Fruit fly (Drosophila melanogaster) whole organism, embryonic: ENCODE results near the gene Pits.

Source experiments
- B-H2 ChIP-seq: fragments of 200-800 bp; sonication (Bioruptor generic); optimal IDR thresholded peaks from 2 replicates; lab custom pipeline; 2018; ENCODE audit warnings: missing biosample characterization, mild to moderate bottlenecking, missing genetic modification characterization
- CG10321 ChIP-seq: fragments of 200-800 bp; sonication (Bioruptor generic); IDR thresholded peaks from 2 replicates; pipeline ENCODE4 v1.3.6; 2022; ENCODE audit warnings: missing biosample characterization, missing genetic modification characterization
- CG11504 ChIP-seq: fragments of 200-800 bp; sonication (Bioruptor generic); optimal IDR thresholded peaks from 3 replicates; lab custom pipeline; 2019; ENCODE audit warnings: missing biosample characterization, mild to moderate bottlenecking, missing genetic modification characterization, moderate library complexity
- CG14710 ChIP-seq: fragments of 200-800 bp; sonication (Bioruptor generic); optimal IDR thresholded peaks from 3 replicates; lab custom pipeline; 2019; ENCODE audit warnings: missing biosample characterization, mild to moderate bottlenecking, missing genetic modification characterization, moderate library complexity
- CG1529 ChIP-seq: fragments of 200-800 bp; sonication (Bioruptor generic); optimal IDR thresholded peaks from 3 replicates; lab custom pipeline; 2018; ENCODE audit warnings: missing biosample characterization, missing genetic modification characterization
- CG17328 ChIP-seq: fragments of 200-800 bp; sonication (Bioruptor generic); IDR thresholded peaks from 2 replicates; pipeline ENCODE4 v1.3.6; 2022; ENCODE audit warnings: missing biosample characterization, missing genetic modification characterization
- CG17802 ChIP-seq: fragments of 200-800 bp; sonication (Bioruptor generic); optimal IDR thresholded peaks from 2 replicates; lab custom pipeline; 2018; ENCODE audit warnings: missing biosample characterization, mild to moderate bottlenecking, missing genetic modification characterization, moderate library complexity
- CG17829 ChIP-seq: fragments of 200-800 bp; optimal IDR thresholded peaks from 2 replicates; lab custom pipeline; 2019; ENCODE audit warnings: missing biosample characterization, mild to moderate bottlenecking, missing genetic modification characterization, moderate library complexity
- CG1832 ChIP-seq: fragments of 200-800 bp; sonication (Bioruptor generic); optimal IDR thresholded peaks from 2 replicates; lab custom pipeline; 2017; ENCODE audit warnings: missing biosample characterization, mild to moderate bottlenecking, missing genetic modification characterization, inconsistent platforms
- CG2889 ChIP-seq: fragments of 200-800 bp; sonication (Bioruptor generic); IDR thresholded peaks from 3 replicates; pipeline ENCODE4 v1.3.6; 2022; ENCODE audit warnings: missing biosample characterization, missing genetic modification characterization
- CG31365 ChIP-seq: fragments of 200-800 bp; sonication (Bioruptor generic); optimal IDR thresholded peaks from 2 replicates; lab custom pipeline; 2018; ENCODE audit warnings: missing biosample characterization, mild to moderate bottlenecking, missing genetic modification characterization
- CG4730 ChIP-seq: fragments of 200-800 bp; sonication (Bioruptor generic); IDR thresholded peaks from 2 replicates; pipeline ENCODE4 v1.3.6; 2022; ENCODE audit warnings: missing biosample characterization, missing genetic modification characterization
- CG6175 ChIP-seq: fragments of 200-800 bp; sonication (Bioruptor generic); IDR thresholded peaks from 3 replicates; pipeline ENCODE4 v1.3.6; 2022; ENCODE audit warnings: missing biosample characterization, missing genetic modification characterization
- CG8290 ChIP-seq, 3 experiments: fragments of 200-800 bp; sonication (Bioruptor generic); optimal IDR thresholded peaks; 2 replicates each; lab custom pipeline; 2016 to 2019; ENCODE audit warnings: missing biosample characterization in 3 of 3, missing genetic modification characterization in 3 of 3, mild to moderate bottlenecking in 2 of 3, moderate library complexity in 1 of 3
- Dbx ChIP-seq: fragments of 200-800 bp; sonication (Bioruptor generic); IDR thresholded peaks from 3 replicates; pipeline ENCODE4 v1.3.6; 2022; ENCODE audit warnings: missing biosample characterization, missing genetic modification characterization
- Ets97D ChIP-seq: fragments of 200-800 bp; sonication (Bioruptor generic); optimal IDR thresholded peaks from 3 replicates; lab custom pipeline; 2016; ENCODE audit warnings: missing biosample characterization, missing genetic modification characterization
- Jarid2 ChIP-seq: fragments of 200-800 bp; sonication (Bioruptor generic); optimal IDR thresholded peaks from 3 replicates; lab custom pipeline; 2017; ENCODE audit warnings: mild to moderate bottlenecking, missing biosample characterization, missing genetic modification reagents, missing genetic modification characterization
- Med ChIP-seq: fragments of 200-800 bp; sonication (Bioruptor generic); peaks from one replicate; lab custom pipeline; 2016; ENCODE audit warnings: missing biosample characterization, missing genetic modification characterization, mild to moderate bottlenecking, inconsistent platforms, moderate library complexity
- NC2α ChIP-seq: fragments of 200-800 bp; sonication (Bioruptor generic); optimal IDR thresholded peaks from 2 replicates; lab custom pipeline; 2016; ENCODE audit warnings: missing biosample characterization, missing genetic modification characterization
- Nf-YA ChIP-seq: fragments of 200-800 bp; sonication (Bioruptor generic); IDR thresholded peaks from 2 replicates; pipeline ENCODE4 v1.3.6; 2022; ENCODE audit warnings: missing biosample characterization, missing genetic modification characterization
- Nf-YB ChIP-seq: fragments of 200-800 bp; sonication (Bioruptor generic); optimal IDR thresholded peaks from 3 replicates; lab custom pipeline; 2019; ENCODE audit warnings: missing biosample characterization, mild to moderate bottlenecking, missing genetic modification characterization, moderate library complexity
- Nf-YC ChIP-seq: fragments of 200-800 bp; optimal IDR thresholded peaks from 3 replicates; lab custom pipeline; 2019; ENCODE audit warnings: missing biosample characterization, mild to moderate bottlenecking, missing genetic modification characterization, moderate library complexity
- Scr ChIP-seq: fragments of 200-800 bp; sonication (Bioruptor generic); IDR thresholded peaks from 2 replicates; pipeline ENCODE4 v1.3.6; 2022; ENCODE audit warnings: missing biosample characterization, missing genetic modification characterization; ENCODE audit not compliant: partially characterized antibody
- al ChIP-seq: fragments of 200-800 bp; sonication (Bioruptor generic); IDR thresholded peaks from 2 replicates; pipeline ENCODE4 v1.3.6; 2022; ENCODE audit warnings: missing biosample characterization, missing genetic modification characterization
- bsh ChIP-seq, 2 experiments: fragments of 200-800 bp; sonication (Bioruptor generic); optimal IDR thresholded peaks; 2 replicates each; lab custom pipeline; 2017 to 2018; ENCODE audit warnings: mild to moderate bottlenecking in 2 of 2, missing biosample characterization in 2 of 2, missing genetic modification characterization in 2 of 2, moderate library complexity in 1 of 2
- dmrt11E ChIP-seq: fragments of 200-800 bp; sonication (Bioruptor generic); optimal IDR thresholded peaks from 3 replicates; lab custom pipeline; 2018; ENCODE audit warnings: missing biosample characterization, mild to moderate bottlenecking, missing genetic modification characterization, moderate library complexity
- dmrt99B ChIP-seq: fragments of 200-800 bp; sonication (Bioruptor generic); optimal IDR thresholded peaks from 2 replicates; lab custom pipeline; 2018; ENCODE audit warnings: missing biosample characterization, mild to moderate bottlenecking, missing genetic modification characterization, moderate library complexity
- esg ChIP-seq: fragments of 200-800 bp; sonication (Bioruptor generic); conservative IDR thresholded peaks from 2 replicates; pipeline ENCODE4 v1.3.6; 2022; ENCODE audit warnings: missing biosample characterization, missing genetic modification characterization
- ewg ChIP-seq: fragments of 200-800 bp; sonication (Bioruptor generic); optimal IDR thresholded peaks from 3 replicates; lab custom pipeline; 2017; ENCODE audit warnings: mild to moderate bottlenecking, missing biosample characterization, missing genetic modification reagents, missing genetic modification characterization
- gem ChIP-seq: fragments of 200-800 bp; sonication (Bioruptor generic); optimal IDR thresholded peaks from 2 replicates; lab custom pipeline; 2019; ENCODE audit warnings: missing biosample characterization, mild to moderate bottlenecking, missing genetic modification characterization, moderate library complexity
- grau ChIP-seq: fragments of 200-800 bp; optimal IDR thresholded peaks from 3 replicates; lab custom pipeline; 2019; ENCODE audit warnings: missing biosample characterization, mild to moderate bottlenecking, missing genetic modification characterization, moderate library complexity
- ham ChIP-seq: fragments of 200-800 bp; sonication (Bioruptor generic); IDR thresholded peaks from 2 replicates; pipeline ENCODE4 v1.3.6; 2022; ENCODE audit warnings: missing biosample characterization, missing genetic modification characterization
- lola ChIP-seq, 3 experiments: fragments of >200 bp in 2 of 3; fragments of 200-800 bp in 1 of 3; sonication (Bioruptor generic) in 1 of 3; optimal IDR thresholded peaks; 2 replicates each; lab custom pipeline; 2017 to 2019; ENCODE audit warnings: missing biosample characterization in 3 of 3, missing genetic modification characterization in 3 of 3, mild to moderate bottlenecking in 1 of 3, moderate library complexity in 1 of 3
- pan ChIP-seq, 4 experiments: fragments of >200 bp in 3 of 4; fragments of 200-800 bp in 1 of 4; sonication (Bioruptor generic) in 1 of 4; optimal IDR thresholded peaks in 3 of 4; IDR thresholded peaks in 1 of 4; 2 replicates each; pipeline versions ENCODE4 v1.3.6 to Lab custom; 2017 to 2022; ENCODE audit warnings: missing biosample characterization in 2 of 4, missing genetic modification characterization in 2 of 4, mixed read lengths in 1 of 4
- prd ChIP-seq, 3 experiments: fragments of >200 bp in 2 of 3; fragments of 200-800 bp in 1 of 3; sonication (Bioruptor generic) in 1 of 3; optimal IDR thresholded peaks in 2 of 3; IDR thresholded peaks in 1 of 3; 2 replicates in 2 of 3; 3 replicates in 1 of 3; pipeline versions ENCODE4 v1.3.6 to Lab custom; 2017 to 2022; ENCODE audit warnings: missing biosample characterization in 1 of 3, missing genetic modification characterization in 1 of 3
- pros ChIP-seq: fragments of 200-800 bp; sonication (Bioruptor generic); optimal IDR thresholded peaks from 3 replicates; lab custom pipeline; 2019; ENCODE audit warnings: missing biosample characterization, mild to moderate bottlenecking, missing genetic modification characterization, moderate library complexity
- sens ChIP-seq: fragments of 200-800 bp; sonication (Bioruptor generic); peaks from one replicate; lab custom pipeline; 2016; ENCODE audit warnings: missing biosample characterization, missing genetic modification characterization
- seq ChIP-seq: fragments of 200-800 bp; sonication (Bioruptor generic); IDR thresholded peaks from 2 replicates; pipeline ENCODE4 v1.3.6; 2022; ENCODE audit warnings: missing biosample characterization, missing genetic modification characterization
- sob ChIP-seq: fragments of 200-800 bp; sonication (Bioruptor generic); IDR thresholded peaks from 2 replicates; pipeline ENCODE4 v1.3.6; 2022; ENCODE audit warnings: missing biosample characterization, missing genetic modification characterization
- tap ChIP-seq: fragments of 200-800 bp; optimal IDR thresholded peaks from 3 replicates; lab custom pipeline; 2019; ENCODE audit warnings: missing biosample characterization, mild to moderate bottlenecking, missing genetic modification characterization, moderate library complexity
- wdn ChIP-seq: fragments of 200-800 bp; sonication (Bioruptor generic); IDR thresholded peaks from 2 replicates; pipeline ENCODE4 v1.3.6; 2022; ENCODE audit warnings: missing biosample characterization, missing genetic modification characterization

Gene Pits

dm6 chrX:12625594-12626274 is 42.7 kb upstream of the Pits start (continued):
- peak; percentile 80 for TF ChIP-seq grau
- TF ChIP-seq bsh (GFP tag; optimal IDR thresholded peaks at IDR 0.05; lab: Kevin White, UChicago), result peak in 1 of 2 experiments; percentile 8
- peak; percentile 16 for TF ChIP-seq gem
- TF ChIP-seq wdn (GFP tag; lab: Robert Waterston, UW), result no peak
- no peak for TF ChIP-seq CG6175 (GFP tag; lab: Robert Waterston, UW)
- peak; percentile 20 for TF ChIP-seq CG11504 (tag; lab: Kevin White, UChicago)
- peak; percentile 41 for TF ChIP-seq pros (GFP tag; lab: Kevin White, UChicago)
- TF ChIP-seq CG14710 (tag; lab: Kevin White, UChicago), result peak; percentile 16
- TF ChIP-seq CG2889 (GFP tag; lab: Robert Waterston, UW), result no peak
- peak; percentile 18 for TF ChIP-seq Med (GFP tag; lab: Kevin White, UChicago)
- TF ChIP-seq CG31365 (tag; lab: Kevin White, UChicago), result peak; percentile 67
- no peak for TF ChIP-seq NC2α
- TF ChIP-seq dmrt99B (tag; lab: Kevin White, UChicago), result peak; percentile 30
- no peak for TF ChIP-seq CG17829 (tag; lab: Kevin White, UChicago)
- TF ChIP-seq pan (optimal IDR thresholded peaks at IDR 0.05; lab: Kevin White, UChicago), result no peak
- TF ChIP-seq pan (GFP tag; optimal IDR thresholded peaks at IDR 0.05 in 1 of 2, IDR thresholded peaks at IDR 0.05 in 1 of 2), result no peak
- TF ChIP-seq lola (GFP tag; optimal IDR thresholded peaks at IDR 0.05; lab: Kevin White, UChicago), result peak in 1 of 3 experiments; percentile 24
- no peak for TF ChIP-seq esg
- peak; percentile 31 for TF ChIP-seq CG8290 (GFP tag; optimal IDR thresholded peaks at IDR 0.05; lab: Kevin White, UChicago)
- TF ChIP-seq CG8290 (tag; optimal IDR thresholded peaks at IDR 0.05; lab: Kevin White, UChicago), result no peak
- no peak for TF ChIP-seq CG4730 (GFP tag; lab: Robert Waterston, UW)
- TF ChIP-seq dmrt11E, result peak; percentile 28

- TF ChIP-seq CG17802 (tag; lab: Kevin White, UChicago) (peak; percentile 7), tap (tag; lab: Kevin White, UChicago) (no peak)
Observed at dm6 chrX:12623992-12624391, 41.0 kb upstream of the Pits start, which contains the start of gene CG15728. TSS of gene CG15728 (plus strand) at chrX:12624292.

dm6 chrX:12621640-12622039 is 38.6 kb upstream of the Pits start:
- TF ChIP-seq Nf-YC (tag; lab: Kevin White, UChicago) (peak; percentile 91), CG1832 (GFP tag; lab: Kevin White, UChicago) (peak; percentile 40), CG1529 (GFP tag; lab: Kevin White, UChicago) (no peak), ewg (GFP tag; lab: Kevin White, UChicago) (peak; percentile 69), CG10321 (peak; percentile 77), ham (GFP tag; lab: Robert Waterston, UW) (no peak), Nf-YB (GFP tag; lab: Kevin White, UChicago) (peak; percentile 86)

dm6 chrX:12615752-12616366 is 32.9 kb upstream of the Pits start, which contains the start of gene CG11085:
TSS of gene CG11085 (plus strand) at chrX:12616316.
- TF ChIP-seq prd (optimal IDR thresholded peaks at IDR 0.05; lab: Kevin White, UChicago), result no peak
- no peak for TF ChIP-seq prd (GFP tag; IDR thresholded peaks at IDR 0.05; lab: Robert Waterston, UW)
- no peak for TF ChIP-seq CG17328
- peak; percentile 50 for TF ChIP-seq Ets97D (GFP tag; lab: Kevin White, UChicago)
- TF ChIP-seq Scr, result no peak
- peak; percentile 85 for TF ChIP-seq CG1832 (GFP tag; lab: Kevin White, UChicago)
- TF ChIP-seq sob (GFP tag; lab: Robert Waterston, UW), result 0 out of 2 replicates have a peak, but pooled peaks have one; percentile 8
- no peak for TF ChIP-seq B-H2
- TF ChIP-seq Jarid2 (GFP tag; lab: Kevin White, UChicago), result peak; percentile 25
- TF ChIP-seq CG11504 (tag; lab: Kevin White, UChicago), result no peak
- TF ChIP-seq Nf-YA (GFP tag; lab: Robert Waterston, UW), result peak; percentile 40; the same call in 1 of the 2 replicates
- peak; percentile 96 for TF ChIP-seq Nf-YB (GFP tag; lab: Kevin White, UChicago)
- TF ChIP-seq Med (GFP tag; lab: Kevin White, UChicago), result peak; percentile 40
- TF ChIP-seq Nf-YC (tag; lab: Kevin White, UChicago), result peak; percentile 97
- TF ChIP-seq CG10321, result peak; percentile 89
- TF ChIP-seq seq, result peak; percentile 95
- no peak for TF ChIP-seq al (GFP tag; lab: Robert Waterston, UW)
- TF ChIP-seq sens (GFP tag; lab: Kevin White, UChicago), result peak; percentile 10
- TF ChIP-seq Dbx (GFP tag; lab: Robert Waterston, UW), result 0 out of 3 replicates have a peak, but pooled peaks have one; percentile 11
